Worm (Caenorhabditis elegans) whole organism, L4/young adult: ENCODE results near the gene C54F6.15.

Experiments
- W03F9.2 ChIP-seq: fragments of 150-350 bp; optimal IDR thresholded peaks from 2 replicates; lab custom pipeline; 2014; ENCODE audit warnings: missing biosample characterization, missing genetic modification characterization
- dao-5 ChIP-seq: sonication (generic microtip); optimal IDR thresholded peaks from 2 replicates; lab custom pipeline; 2016; ENCODE audit warnings: missing genotype, missing genetic modification characterization, moderate library complexity, missing compliant biosample characterization
- him-1 ChIP-seq: sonication (generic microtip); optimal IDR thresholded peaks from 2 replicates; lab custom pipeline; 2016; ENCODE audit warnings: missing genotype, missing genetic modification reagents, missing genetic modification characterization, missing compliant biosample characterization

C54F6.15 gene

ce11 chrV:7501194-7501593 lies 21.0 kb downstream of the C54F6.15 start:
- no peak for TF ChIP-seq him-1
- no peak for TF ChIP-seq W03F9.2 (tag; lab: Kevin White, UChicago)
- TF ChIP-seq dao-5 (tag; lab: Kevin White, UChicago) = no peak

ce11 chrV:7497440-7497839 lies 24.7 kb downstream of the C54F6.15 start, which contains the start of gene srh-79:
Gene srh-79, plus strand, starts transcription at chrV:7497740.
- TF ChIP-seq him-1 = no peak
- TF ChIP-seq dao-5 (tag; lab: Kevin White, UChicago) = no peak
- TF ChIP-seq W03F9.2 (tag; lab: Kevin White, UChicago) = no peak

ce11 chrV:7495189-7495588 lies 27.0 kb downstream of the C54F6.15 start, which contains the start of gene srbc-11:
Gene srbc-11, minus strand, starts transcription at chrV:7495289.
- no peak for TF ChIP-seq dao-5 (tag; lab: Kevin White, UChicago)

ce11 chrV:7492924-7493323 lies 29.3 kb downstream of the C54F6.15 start, which contains the start of gene srbc-10:
Gene srbc-10, minus strand, starts transcription at chrV:7493024.
- TF ChIP-seq dao-5 (tag; lab: Kevin White, UChicago) (no peak), W03F9.2 (tag; lab: Kevin White, UChicago) (no peak), him-1 (no peak)

ce11 chrV:7490340-7490739 lies 31.8 kb downstream of the C54F6.15 start, which contains the start of gene srbc-9:
Gene srbc-9, minus strand, starts transcription at chrV:7490440.
- TF ChIP-seq him-1 (no peak), dao-5 (tag; lab: Kevin White, UChicago) (no peak), W03F9.2 (tag; lab: Kevin White, UChicago) (no peak)

ce11 chrV:7487518-7487917 lies 34.7 kb downstream of the C54F6.15 start, which contains the start of gene srbc-7:
Gene srbc-7, minus strand, starts transcription at chrV:7487618.
- TF ChIP-seq him-1 (no peak), dao-5 (tag; lab: Kevin White, UChicago) (no peak), W03F9.2 (tag; lab: Kevin White, UChicago) (no peak)

ce11 chrV:7485000-7485399 lies 37.2 kb downstream of the C54F6.15 start, which contains the start of gene srbc-8:
Gene srbc-8, minus strand, starts transcription at chrV:7485100.
- TF ChIP-seq him-1 (no peak), dao-5 (tag; lab: Kevin White, UChicago) (no peak), W03F9.2 (tag; lab: Kevin White, UChicago) (no peak)

- TF ChIP-seq him-1 (no peak), dao-5 (tag; lab: Kevin White, UChicago) (no peak), W03F9.2 (tag; lab: Kevin White, UChicago) (no peak)
These were observed 41.2 kb downstream of the C54F6.15 start, which contains the start of gene C18B10.6 for ce11 chrV:7480949-7481348. Gene C18B10.6, minus strand, starts transcription at chrV:7481049.

- TF ChIP-seq W03F9.2 (tag; lab: Kevin White, UChicago) (no peak), him-1 (no peak), dao-5 (tag; lab: Kevin White, UChicago) (no peak)
These were observed 43.8 kb downstream of the C54F6.15 start, which contains the start of gene str-190 for ce11 chrV:7478404-7478803. Gene str-190, minus strand, starts transcription at chrV:7478504.

- TF ChIP-seq him-1 (no peak), W03F9.2 (tag; lab: Kevin White, UChicago) (no peak), dao-5 (tag; lab: Kevin White, UChicago) (no peak)
These were observed 45.4 kb downstream of the C54F6.15 start, which contains the start of gene srh-125 for ce11 chrV:7476766-7477165. Gene srh-125, minus strand, starts transcription at chrV:7476866.

ce11 chrV:7472815-7473214 lies 49.4 kb downstream of the C54F6.15 start, which contains the start of gene str-28:
Gene str-28, minus strand, starts transcription at chrV:7472915.
- TF ChIP-seq dao-5 (tag; lab: Kevin White, UChicago) = no peak
- TF ChIP-seq him-1 = no peak
- no peak for TF ChIP-seq W03F9.2 (tag; lab: Kevin White, UChicago)
